Fruit fly (Drosophila melanogaster) whole organism, embryonic: ENCODE data around the gene CG9799.

Experiments
- CG10462 ChIP-seq: fragments of 200-800 bp; sonication (Bioruptor generic); optimal IDR thresholded peaks from 2 replicates; lab custom pipeline; 2016; ENCODE audit warnings: missing biosample characterization, missing genetic modification characterization
- CG13424 ChIP-seq: fragments of 200-800 bp; sonication (Bioruptor generic); optimal IDR thresholded peaks from 2 replicates; lab custom pipeline; 2019; ENCODE audit warnings: missing biosample characterization, mild to moderate bottlenecking, missing genetic modification characterization, moderate library complexity
- CG15073 ChIP-seq: fragments of 200-800 bp; sonication (Bioruptor generic); optimal IDR thresholded peaks from 2 replicates; lab custom pipeline; 2016; ENCODE audit warnings: missing biosample characterization, missing genetic modification characterization
- CG8765 ChIP-seq: fragments of 200-800 bp; sonication (Bioruptor generic); IDR thresholded peaks from 2 replicates; pipeline ENCODE4 v1.3.6; 2022; ENCODE audit warnings: missing biosample characterization, missing genetic modification characterization
- Chrac-16 ChIP-seq: fragments of 200-800 bp; sonication (Bioruptor generic); optimal IDR thresholded peaks from 3 replicates; lab custom pipeline; 2016; ENCODE audit warnings: missing biosample characterization, missing genetic modification characterization
- Hr3 ChIP-seq: fragments of 200-800 bp; sonication (Bioruptor generic); optimal IDR thresholded peaks from 3 replicates; lab custom pipeline; 2016; ENCODE audit warnings: missing biosample characterization, missing genetic modification characterization
- Sin3A ChIP-seq: fragments of >200 bp; optimal IDR thresholded peaks from 2 replicates; lab custom pipeline; 2018
- chm ChIP-seq: fragments of 200-800 bp; sonication (Bioruptor generic); IDR thresholded peaks from 2 replicates; pipeline ENCODE4 v1.3.6; 2022; ENCODE audit warnings: missing biosample characterization, missing genetic modification characterization
- mld ChIP-seq: fragments of 200-800 bp; sonication (Bioruptor generic); IDR thresholded peaks from 3 replicates; pipeline ENCODE4 v1.3.6; 2022; ENCODE audit warnings: missing biosample characterization, missing genetic modification characterization; ENCODE audit not compliant: partially characterized antibody
- p53 ChIP-seq: fragments of 200-800 bp; sonication (Bioruptor generic); optimal IDR thresholded peaks from 2 replicates; lab custom pipeline; 2016; ENCODE audit warnings: missing biosample characterization, missing genetic modification characterization
- pita ChIP-seq: fragments of 200-800 bp; sonication (Bioruptor generic); optimal IDR thresholded peaks from 2 replicates; lab custom pipeline; 2017; ENCODE audit warnings: missing biosample characterization, mild to moderate bottlenecking, missing genetic modification characterization
- pzg ChIP-seq: fragments of 200-800 bp; sonication (Bioruptor generic); optimal IDR thresholded peaks from 3 replicates; lab custom pipeline; 2018; ENCODE audit warnings: missing biosample characterization, mild to moderate bottlenecking, missing genetic modification characterization, moderate library complexity
- vfl ChIP-seq: fragments of 200-800 bp; sonication (Bioruptor generic); optimal IDR thresholded peaks from 2 replicates; lab custom pipeline; 2016; ENCODE audit warnings: missing biosample characterization, missing genetic modification characterization

- no peak for TF ChIP-seq Hr3 (GFP tag; lab: Kevin White, UChicago)
- TF ChIP-seq Sin3A (lab: Kevin White, UChicago), result no peak
- no peak for TF ChIP-seq vfl (GFP tag; lab: Kevin White, UChicago)
- no peak for TF ChIP-seq mld (GFP tag; lab: Robert Waterston, UW)
- no peak for TF ChIP-seq chm
- no peak for TF ChIP-seq p53 (GFP tag; lab: Kevin White, UChicago)
- no peak for TF ChIP-seq CG10462
- no peak for TF ChIP-seq CG13424
- no peak for TF ChIP-seq CG8765 (GFP tag; lab: Robert Waterston, UW)
- no peak for TF ChIP-seq pita (GFP tag; lab: Kevin White, UChicago)
- no peak for TF ChIP-seq CG15073 (GFP tag; lab: Kevin White, UChicago)
- no peak for TF ChIP-seq Chrac-16 (GFP tag; lab: Kevin White, UChicago)
- TF ChIP-seq pzg, result no peak
Measured at dm6 chr3R:13395133-13395532, 6.6 kb upstream of the CG9799 start, which contains the start of gene CCHa2.
